Worm (Caenorhabditis elegans) whole organism, early embryonic: Measurements from ENCODE around the gene C50F4.4.

Experiments used
- F13C5.2 ChIP-seq: sonication (generic microtip); optimal IDR thresholded peaks from 2 replicates; lab custom pipeline; 2017; ENCODE audit warnings: mild to moderate bottlenecking, missing genetic modification characterization, inconsistent platforms, missing compliant biosample characterization
- aly-1 ChIP-seq: sonication (generic microtip); optimal IDR thresholded peaks from 2 replicates; lab custom pipeline; 2016; ENCODE audit warnings: missing genetic modification characterization, missing compliant biosample characterization
- ama-1 ChIP-seq: fragments of 150-350 bp; optimal IDR thresholded peaks from 2 replicates; lab custom pipeline; 2014
- ceh-36 ChIP-seq: sonication (generic microtip); optimal IDR thresholded peaks from 2 replicates; lab custom pipeline; 2016; ENCODE audit warnings: missing genetic modification characterization, inconsistent platforms, missing compliant biosample characterization
- flt-1 ChIP-seq: fragments of 200-800 bp; sonication (Bioruptor generic); IDR thresholded peaks from 2 replicates; pipeline ENCODE4 v1.3.6; 2022; ENCODE audit warnings: missing genetic modification characterization, missing compliant biosample characterization
- hmbx-1 ChIP-seq: sonication (generic microtip); optimal IDR thresholded peaks from 2 replicates; lab custom pipeline; 2016; ENCODE audit warnings: mild to moderate bottlenecking, missing genetic modification characterization, missing compliant biosample characterization
- hmg-4 ChIP-seq: fragments of 200-800 bp; sonication (Bioruptor generic); optimal IDR thresholded peaks from 2 replicates; lab custom pipeline; 2018; ENCODE audit warnings: mild to moderate bottlenecking, missing genetic modification characterization, missing compliant biosample characterization
- hnd-1 ChIP-seq: sonication (generic microtip); optimal IDR thresholded peaks from 2 replicates; lab custom pipeline; 2016; ENCODE audit warnings: missing genetic modification characterization, missing compliant biosample characterization
- pes-1 ChIP-seq: fragments of 200-800 bp; sonication (Bioruptor generic); IDR thresholded peaks from 2 replicates; pipeline ENCODE4 v1.3.6; 2022; ENCODE audit warnings: missing genetic modification reagents, missing genetic modification characterization, missing compliant biosample characterization
- tbx-11 ChIP-seq: fragments of 200-800 bp; sonication (Bioruptor generic); IDR thresholded peaks from 2 replicates; pipeline ENCODE4 v1.3.6; 2022; ENCODE audit warnings: missing genetic modification characterization, missing compliant biosample characterization
- tbx-37 ChIP-seq: fragments of 200-800 bp; sonication (Bioruptor generic); conservative IDR thresholded peaks from 2 replicates; pipeline ENCODE4 v1.3.6; 2022; ENCODE audit warnings: missing genetic modification reagents, missing genetic modification characterization, missing compliant biosample characterization
- tra-4 ChIP-seq: sonication (generic microtip); optimal IDR thresholded peaks from 2 replicates; lab custom pipeline; 2017; ENCODE audit warnings: missing genetic modification characterization, missing compliant biosample characterization

ce11 chrV:9544176-9544632 lies 7.6 kb downstream of the C50F4.4 start, which contains the start of gene mdf-1:
- TF ChIP-seq flt-1 (GFP tag; lab: Robert Waterston, UW) (peak; percentile 39; the same call in 1 of the 2 replicates), hmg-4 (GFP tag; lab: Kevin White, UChicago) (no peak), tbx-11 (GFP tag; lab: Robert Waterston, UW) (no peak), hnd-1 (tag; lab: Kevin White, UChicago) (no peak), ama-1 (no peak), pes-1 (GFP tag; lab: Robert Waterston, UW) (no peak; the same call in none of the 2 replicates), aly-1 (tag; lab: Kevin White, UChicago) (no peak), tra-4 (tag; lab: Kevin White, UChicago) (no peak), F13C5.2 (tag; lab: Kevin White, UChicago) (peak; percentile 31), hmbx-1 (tag; lab: Kevin White, UChicago) (no peak), tbx-37 (no peak; the same call in 1 of the 2 replicates), ceh-36 (no peak)
